Fruit fly (Drosophila melanogaster): ENCODE data around the gene crn.

crn gene

dm6 chrX:2241842-2242241, 7.9 kb downstream of the crn start, which contains the start of gene kz:
kz (minus strand) TSS chrX:2242035.
- no peak for TF ChIP-seq CG17801 (GFP tag; optimal IDR thresholded peaks at IDR 0.05; ENCODE audit: partially characterized antibody)

DNA sequence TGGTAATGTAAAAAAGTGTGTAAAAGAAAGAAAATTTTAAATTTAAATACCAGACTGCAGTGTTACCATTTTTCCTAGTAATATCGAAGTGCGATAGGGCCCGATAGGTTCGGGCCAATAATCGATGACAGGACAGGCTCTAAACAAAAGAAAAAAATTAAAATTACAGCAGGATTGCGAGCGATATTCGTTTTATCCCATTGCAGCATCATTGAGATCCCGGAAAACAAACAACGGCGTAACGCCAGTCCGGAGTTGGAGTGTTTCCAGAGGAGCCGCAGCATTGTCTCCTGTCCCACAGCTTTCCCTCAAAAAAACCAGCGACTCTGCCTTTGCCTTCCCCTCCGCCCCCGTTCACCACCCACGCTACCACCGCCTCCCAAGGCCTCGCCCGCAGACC, 24.6 kb downstream of the crn start, which contains the start of gene pcx:
pcx (plus strand) TSS at position 159 of the 400 bp plus-strand sequence.
- TF ChIP-seq CG17801 (GFP tag; optimal IDR thresholded peaks at IDR 0.05; ENCODE audit: partially characterized antibody): no peak

dm6 chrX:2223454-2223853, 26.3 kb downstream of the crn start, which contains the start of gene CG14052:
CG14052 (plus strand) TSS chrX:2223754.
- TF ChIP-seq CG17801 (GFP tag; optimal IDR thresholded peaks at IDR 0.05; ENCODE audit: partially characterized antibody): no peak

DNA sequence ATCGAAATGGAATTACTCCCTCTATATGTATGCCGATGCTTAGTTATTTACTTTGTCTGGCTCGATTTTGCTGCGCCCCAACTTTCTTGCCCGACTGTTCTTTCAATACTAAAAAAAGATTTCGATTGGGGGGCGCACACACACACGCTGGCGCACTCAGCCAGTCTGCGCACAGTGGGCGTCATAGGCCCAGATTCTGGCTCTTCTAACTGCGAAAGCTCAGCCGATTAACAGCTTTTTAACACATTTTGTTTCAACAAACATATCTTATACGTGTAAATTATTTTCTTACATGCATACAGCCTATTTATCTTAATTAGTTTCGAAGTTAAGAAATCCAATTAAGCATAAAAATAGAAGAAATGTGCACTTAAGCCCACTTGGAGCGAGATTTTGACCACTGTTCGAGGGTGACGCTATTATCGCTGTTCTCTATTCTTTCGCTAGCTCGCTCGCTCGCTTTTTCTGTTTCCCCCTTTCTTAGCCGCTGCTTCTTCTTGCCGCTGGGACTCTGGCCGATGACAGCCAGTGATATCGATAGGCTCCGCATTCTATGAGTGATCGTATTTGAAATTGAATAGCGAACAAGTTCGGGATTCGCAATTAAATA, 27.5 kb downstream of the crn start, which contains the start of gene Vinc:
Vinc (minus strand) TSS at position 387 of the 610 bp plus-strand sequence.
- TF ChIP-seq CG17801 (GFP tag; optimal IDR thresholded peaks at IDR 0.05; ENCODE audit: partially characterized antibody): peak; percentile 97

DNA sequence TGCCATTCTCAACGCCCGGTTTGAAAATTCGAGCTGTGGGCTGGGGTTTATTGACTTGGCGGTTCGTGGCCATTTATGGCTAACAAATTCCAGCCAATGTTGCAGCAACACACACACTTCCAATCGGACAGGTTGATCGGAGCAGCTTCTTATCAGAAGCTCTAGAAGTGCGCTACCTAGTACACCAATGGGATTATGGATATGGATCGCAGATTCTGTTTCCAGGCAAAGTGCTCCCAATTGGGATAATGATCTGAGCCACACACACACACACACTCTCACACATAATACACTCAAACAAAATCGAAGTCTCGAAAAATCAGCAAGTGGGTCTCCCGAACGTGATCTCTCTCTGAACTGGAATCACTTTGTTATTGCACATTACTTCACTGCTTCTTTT, 28.2 kb downstream of the crn start:
- no peak for TF ChIP-seq CG17801 (GFP tag; optimal IDR thresholded peaks at IDR 0.05; ENCODE audit: partially characterized antibody)

- TF ChIP-seq CG17801 (GFP tag; optimal IDR thresholded peaks at IDR 0.05; ENCODE audit: partially characterized antibody): no peak
Measured at dm6 chrX:2219899-2220298, 29.9 kb downstream of the crn start.

dm6 chrX:2219246-2219645, 30.5 kb downstream of the crn start:
- no peak for TF ChIP-seq CG17801 (GFP tag; optimal IDR thresholded peaks at IDR 0.05; ENCODE audit: partially characterized antibody)

dm6 chrX:2218455-2218854, 31.3 kb downstream of the crn start:
- no peak for TF ChIP-seq CG17801 (GFP tag; optimal IDR thresholded peaks at IDR 0.05; ENCODE audit: partially characterized antibody)

- TF ChIP-seq CG17801 (GFP tag; optimal IDR thresholded peaks at IDR 0.05; ENCODE audit: partially characterized antibody): peak; percentile 32
Measured at dm6 chrX:2213759-2214406, 35.9 kb downstream of the crn start, which contains the start of gene SmydA-8. SmydA-8 (minus strand) TSS chrX:2213809.

DNA sequence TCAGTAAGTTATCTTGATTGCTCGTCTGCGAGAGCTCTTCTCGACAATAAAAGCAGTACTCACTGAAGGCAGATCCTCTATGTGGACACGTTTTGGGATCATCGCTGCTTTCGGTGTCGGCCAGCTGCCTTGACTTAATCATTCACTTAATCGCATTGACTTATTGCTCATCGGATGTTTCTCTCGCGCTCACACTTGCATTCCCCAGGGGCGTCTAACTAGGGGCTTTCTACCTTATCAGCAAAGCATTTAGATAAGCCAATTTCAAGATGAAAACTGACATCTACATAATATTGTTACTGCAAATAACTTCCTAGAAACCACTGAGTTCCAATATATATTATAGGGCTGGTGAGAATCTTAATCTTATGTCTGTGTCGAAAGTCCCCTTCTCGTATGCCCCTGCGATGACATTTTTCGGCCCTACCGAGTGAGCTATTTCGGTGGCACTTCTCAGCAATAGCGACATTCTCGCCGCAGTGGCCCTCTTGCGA, 37.4 kb downstream of the crn start:
- no peak for TF ChIP-seq CG17801 (GFP tag; optimal IDR thresholded peaks at IDR 0.05; ENCODE audit: partially characterized antibody)

DNA sequence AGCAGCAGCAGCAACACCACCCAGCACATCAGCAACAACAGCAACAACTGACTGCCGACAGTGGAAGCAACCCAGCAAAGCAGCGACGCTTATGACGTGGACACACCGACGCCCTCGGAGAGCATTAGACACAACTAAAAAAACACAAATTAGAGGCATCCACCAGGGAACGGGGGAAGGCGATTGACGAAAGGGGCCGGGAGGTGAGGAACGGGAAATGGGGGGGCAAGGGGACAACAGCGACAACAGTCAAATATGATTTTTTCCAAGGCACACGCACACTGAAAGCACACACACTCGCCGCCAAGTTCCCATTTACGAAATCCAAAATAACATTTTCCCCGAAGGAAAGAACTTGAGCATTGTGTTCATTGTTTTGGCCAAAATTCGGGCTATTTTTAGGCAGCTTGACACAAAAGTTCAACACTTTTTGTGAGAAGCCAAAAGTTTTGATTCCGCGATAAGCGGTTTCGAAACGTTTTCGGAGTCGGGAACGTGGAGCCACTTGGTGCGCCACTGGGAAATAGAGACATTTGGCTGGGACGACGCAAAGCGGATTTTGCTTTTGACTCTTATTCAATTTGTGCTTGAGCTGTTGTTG, 41.0 kb downstream of the crn start:
- TF ChIP-seq CG17801 (GFP tag; optimal IDR thresholded peaks at IDR 0.05; ENCODE audit: partially characterized antibody): no peak

DNA sequence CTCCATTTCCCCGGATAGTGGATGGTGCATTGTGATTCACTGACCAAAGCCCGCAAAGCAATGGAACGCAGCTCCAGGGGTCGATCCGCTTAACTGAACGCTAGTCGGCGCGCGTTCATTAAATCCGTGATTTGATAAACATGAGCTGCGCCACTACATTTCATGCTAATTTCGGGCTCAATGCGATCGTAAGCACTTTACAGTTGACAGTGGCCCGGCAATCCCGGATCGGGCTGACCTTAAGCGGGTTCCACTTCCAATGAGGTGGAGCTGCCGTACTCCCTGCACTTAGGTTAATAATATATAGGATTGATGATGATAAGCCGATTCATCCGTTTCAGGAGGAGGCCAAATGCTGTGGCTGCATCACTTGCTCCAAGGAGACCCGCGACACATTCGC, 46.0 kb downstream of the crn start, which contains the start of gene FarO:
FarO (minus strand) TSS at position 101 of the 400 bp plus-strand sequence.
- no peak for TF ChIP-seq CG17801 (GFP tag; optimal IDR thresholded peaks at IDR 0.05; ENCODE audit: partially characterized antibody)

DNA sequence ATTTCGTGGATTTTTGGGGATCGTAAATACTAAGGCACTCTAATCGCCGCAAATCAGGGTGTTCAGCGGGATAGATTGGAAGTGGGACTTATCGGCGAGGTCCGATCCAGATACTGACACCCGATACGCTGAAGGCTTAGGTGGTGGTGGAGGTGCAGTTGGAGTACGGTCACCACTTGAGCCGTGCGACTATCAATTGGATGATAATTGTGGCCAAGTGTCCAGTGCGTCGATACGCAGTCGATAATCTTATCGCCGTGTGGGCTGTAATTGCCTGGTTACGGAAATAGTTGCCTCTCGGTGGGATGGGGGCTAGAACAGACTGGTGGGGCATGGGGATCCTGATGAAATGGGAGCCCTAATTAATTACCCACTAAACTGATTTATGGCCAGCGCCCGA, 50.5 kb downstream of the crn start:
- TF ChIP-seq CG17801 (GFP tag; optimal IDR thresholded peaks at IDR 0.05; ENCODE audit: partially characterized antibody): no peak

- no peak for TF ChIP-seq CG17801 (GFP tag; optimal IDR thresholded peaks at IDR 0.05; ENCODE audit: partially characterized antibody)
Measured at dm6 chrX:2198272-2198571, 51.6 kb downstream of the crn start.
